Worm (Caenorhabditis elegans): Measurements from ENCODE around the gene ZK899.1.
A peak's percentile ranks its signal among the peaks of the same experiment; 100 is the strongest.

ZK899.1 gene

ce11 chrX:9443871-9444270, 2.6 kb upstream of the ZK899.1 start:
- no peak for TF ChIP-seq ztf-11 (tag; optimal IDR thresholded peaks at IDR 0.05)
- peak; percentile 4 for TF ChIP-seq fkh-10 (GFP tag; optimal IDR thresholded peaks at IDR 0.05)

- TF ChIP-seq lsy-12 (tag; optimal IDR thresholded peaks at IDR 0.05) (no peak), tbx-2 (tag; optimal IDR thresholded peaks at IDR 0.05) (no peak), lin-39 (tag; optimal IDR thresholded peaks at IDR 0.05) (no peak), elt-3 (tag; optimal IDR thresholded peaks at IDR 0.05) (no peak), snpc-4 (tag; optimal IDR thresholded peaks at IDR 0.05) (no peak), unc-39 (tag; optimal IDR thresholded peaks at IDR 0.05) (no peak), ama-1 (optimal IDR thresholded peaks at IDR 0.05) (no peak), nhr-67 (tag; optimal IDR thresholded peaks at IDR 0.05) (no peak), lin-15B (tag; optimal IDR thresholded peaks at IDR 0.05) (no peak), ceh-82 (tag; optimal IDR thresholded peaks at IDR 0.05) (no peak), ceh-9 (tag; optimal IDR thresholded peaks at IDR 0.05) (no peak), sea-2 (GFP tag; optimal IDR thresholded peaks at IDR 0.05) (no peak), fkh-2 (tag; optimal IDR thresholded peaks at IDR 0.05) (no peak), ztf-11 (tag; optimal IDR thresholded peaks at IDR 0.05) (no peak), aly-2 (tag; optimal IDR thresholded peaks at IDR 0.05) (no peak), mdl-1 (tag; optimal IDR thresholded peaks at IDR 0.05) (no peak)
These were observed 2.9 kb downstream of the ZK899.1 start, which contains the start of gene ZK899.7 for ce11 chrX:9449330-9449729. ZK899.7 (minus strand) TSS chrX:9449430.

- no peak for TF ChIP-seq nhr-25 (tag; optimal IDR thresholded peaks at IDR 0.05)
- TF ChIP-seq nhr-12 (tag; optimal IDR thresholded peaks at IDR 0.05) = no peak
- TF ChIP-seq nhr-23 (tag; optimal IDR thresholded peaks at IDR 0.05) = no peak
- peak; percentile 91 for TF ChIP-seq pha-4 (tag; optimal IDR thresholded peaks at IDR 0.05)
- TF ChIP-seq eor-1 (tag; optimal IDR thresholded peaks at IDR 0.05) = no peak
- no peak for TF ChIP-seq elt-3 (tag; optimal IDR thresholded peaks at IDR 0.05)
- no peak for TF ChIP-seq lin-39 (tag; optimal IDR thresholded peaks at IDR 0.05)
These were observed 5.6 kb downstream of the ZK899.1 start, which contains the start of gene ZK899.2 for ce11 chrX:9451944-9452453. ZK899.2 (minus strand) TSS chrX:9451994.

ce11 chrX:9452483-9453198, 6.2 kb downstream of the ZK899.1 start, which contains the start of gene ZK899.3:
ZK899.3 (plus strand) TSS chrX:9453148.
- TF ChIP-seq daf-12 (tag; optimal IDR thresholded peaks at IDR 0.05) = no peak
- no peak for TF ChIP-seq nhr-23 (tag; optimal IDR thresholded peaks at IDR 0.05)
- peak; percentile 52 for TF ChIP-seq pqm-1 (tag; optimal IDR thresholded peaks at IDR 0.05)
- no peak for TF ChIP-seq elt-3 (tag; optimal IDR thresholded peaks at IDR 0.05)
- peak; percentile 63 for TF ChIP-seq elt-2 (tag; optimal IDR thresholded peaks at IDR 0.05)
- no peak for TF ChIP-seq nhr-43 (tag; optimal IDR thresholded peaks at IDR 0.05; ENCODE audit: poor library complexity, severe bottlenecking)
- no peak for TF ChIP-seq nhr-12 (tag; optimal IDR thresholded peaks at IDR 0.05)

- no peak for TF ChIP-seq nhr-237 (tag; optimal IDR thresholded peaks at IDR 0.05)
- peak; percentile 32 for TF ChIP-seq nhr-25 (tag; optimal IDR thresholded peaks at IDR 0.05)
- no peak for TF ChIP-seq snpc-4 (tag; optimal IDR thresholded peaks at IDR 0.05)
- TF ChIP-seq ZK546.5 (tag; optimal IDR thresholded peaks at IDR 0.05) = no peak
- TF ChIP-seq skn-1 (tag; optimal IDR thresholded peaks at IDR 0.05) = no peak
- TF ChIP-seq nhr-76 (tag; optimal IDR thresholded peaks at IDR 0.05) = no peak
- TF ChIP-seq elt-1 (tag; optimal IDR thresholded peaks at IDR 0.05) = peak; percentile 81
These were observed 10.1 kb downstream of the ZK899.1 start for ce11 chrX:9456579-9456978.

ce11 chrX:9458142-9458541, 11.7 kb downstream of the ZK899.1 start, which contains the start of gene tba-8:
tba-8 (minus strand) TSS chrX:9458348.
- no peak for TF ChIP-seq unc-39 (tag; optimal IDR thresholded peaks at IDR 0.05)
- no peak for TF ChIP-seq lin-39 (tag; optimal IDR thresholded peaks at IDR 0.05)
- peak; percentile 9 for TF ChIP-seq nhr-23 (tag; optimal IDR thresholded peaks at IDR 0.05)
- no peak for TF ChIP-seq jun-1 (tag; optimal IDR thresholded peaks at IDR 0.05)
- TF ChIP-seq nhr-76 (tag; optimal IDR thresholded peaks at IDR 0.05) = no peak
- TF ChIP-seq nhr-237 (tag; optimal IDR thresholded peaks at IDR 0.05) = no peak
- TF ChIP-seq snpc-4 (tag; optimal IDR thresholded peaks at IDR 0.05) = no peak
- peak; percentile 61 for TF ChIP-seq elt-1 (tag; optimal IDR thresholded peaks at IDR 0.05)
- TF ChIP-seq nhr-12 (tag; optimal IDR thresholded peaks at IDR 0.05) = no peak
- no peak for TF ChIP-seq ceh-9 (tag; optimal IDR thresholded peaks at IDR 0.05)
